Fruit fly (Drosophila melanogaster) whole organism, embryonic: ENCODE data around the gene CG7264.
A peak's percentile ranks its signal among the peaks of the same experiment; 100 is the strongest.

ENCODE experiments used
- Antp ChIP-seq: fragments of 200-800 bp; sonication (Bioruptor generic); optimal IDR thresholded peaks from 3 replicates; lab custom pipeline; 2016; ENCODE audit warnings: missing biosample characterization, missing genetic modification characterization
- BtbVII ChIP-seq: fragments of 200-800 bp; sonication (Bioruptor generic); optimal IDR thresholded peaks from 3 replicates; lab custom pipeline; 2017; ENCODE audit warnings: missing biosample characterization, mild to moderate bottlenecking, missing genetic modification characterization
- CG10565 ChIP-seq: fragments of 200-800 bp; sonication (Bioruptor generic); optimal IDR thresholded peaks from 3 replicates; lab custom pipeline; 2016; ENCODE audit warnings: missing biosample characterization, mild to moderate bottlenecking, missing genetic modification characterization
- CG12299 ChIP-seq: fragments of 200-800 bp; sonication (Bioruptor generic); optimal IDR thresholded peaks from 2 replicates; lab custom pipeline; 2018; ENCODE audit warnings: missing biosample characterization, mild to moderate bottlenecking, missing genetic modification characterization
- CG12659 ChIP-seq: fragments of 200-800 bp; sonication (Bioruptor generic); optimal IDR thresholded peaks from 3 replicates; lab custom pipeline; 2017; ENCODE audit warnings: mild to moderate bottlenecking, missing biosample characterization, missing genetic modification reagents, missing genetic modification characterization
- CG13296 ChIP-seq: fragments of 200-800 bp; sonication (Bioruptor generic); optimal IDR thresholded peaks from 3 replicates; lab custom pipeline; 2018; ENCODE audit warnings: missing biosample characterization, mild to moderate bottlenecking, missing genetic modification characterization
- CG13894 ChIP-seq: fragments of 200-800 bp; sonication (Bioruptor generic); optimal IDR thresholded peaks from 3 replicates; lab custom pipeline; 2018; ENCODE audit warnings: missing biosample characterization, mild to moderate bottlenecking, missing genetic modification characterization, moderate library complexity
- CG14441 ChIP-seq: fragments of 200-800 bp; sonication (Bioruptor generic); IDR thresholded peaks from 2 replicates; pipeline ENCODE4 v1.3.6; 2022; ENCODE audit warnings: missing biosample characterization, missing genetic modification characterization
- CG17612 ChIP-seq: fragments of 200-800 bp; sonication (Bioruptor generic); IDR thresholded peaks from 2 replicates; pipeline ENCODE4 v1.3.6; 2022; ENCODE audit warnings: missing biosample characterization, missing genetic modification characterization
- CG2199 ChIP-seq: fragments of 200-800 bp; sonication (Bioruptor generic); IDR thresholded peaks from 3 replicates; pipeline ENCODE4 v1.3.6; 2022; ENCODE audit warnings: missing biosample characterization, missing genetic modification characterization
- CG31388 ChIP-seq: fragments of 200-800 bp; sonication (Bioruptor generic); optimal IDR thresholded peaks from 2 replicates; lab custom pipeline; 2016; ENCODE audit warnings: missing biosample characterization, missing genetic modification characterization
- CG31441 ChIP-seq: fragments of 200-800 bp; sonication (Bioruptor generic); IDR thresholded peaks from 2 replicates; pipeline ENCODE4 v1.3.6; 2022; ENCODE audit warnings: missing biosample characterization, missing genetic modification characterization
- CG4328 ChIP-seq: fragments of 200-800 bp; sonication (Bioruptor generic); optimal IDR thresholded peaks from 3 replicates; lab custom pipeline; 2017; ENCODE audit warnings: missing biosample characterization, missing genetic modification reagents, missing genetic modification characterization
- CG6254 ChIP-seq: fragments of 200-800 bp; sonication (Bioruptor generic); optimal IDR thresholded peaks from 3 replicates; lab custom pipeline; 2017; ENCODE audit warnings: mild to moderate bottlenecking, missing biosample characterization, missing genetic modification reagents, missing genetic modification characterization
- CG8281 ChIP-seq: fragments of 200-800 bp; sonication (Bioruptor generic); optimal IDR thresholded peaks from 2 replicates; lab custom pipeline; 2018; ENCODE audit warnings: missing biosample characterization, mild to moderate bottlenecking, missing genetic modification characterization, moderate library complexity
- CG8290 ChIP-seq, 3 experiments: fragments of 200-800 bp; sonication (Bioruptor generic); optimal IDR thresholded peaks; 2 replicates each; lab custom pipeline; 2016 to 2019; ENCODE audit warnings: missing biosample characterization in 3 of 3, missing genetic modification characterization in 3 of 3, mild to moderate bottlenecking in 2 of 3, moderate library complexity in 1 of 3
- CG8388 ChIP-seq: fragments of 200-800 bp; sonication (Bioruptor generic); optimal IDR thresholded peaks from 2 replicates; lab custom pipeline; 2019; ENCODE audit warnings: missing biosample characterization, mild to moderate bottlenecking, missing genetic modification characterization, moderate library complexity
- CG8924 ChIP-seq: fragments of 200-800 bp; optimal IDR thresholded peaks from 3 replicates; lab custom pipeline; 2019; ENCODE audit warnings: missing biosample characterization, mild to moderate bottlenecking, missing genetic modification characterization, moderate library complexity
- CG9437 ChIP-seq: fragments of 200-800 bp; sonication (Bioruptor generic); optimal IDR thresholded peaks from 2 replicates; lab custom pipeline; 2018; ENCODE audit warnings: missing biosample characterization, mild to moderate bottlenecking, missing genetic modification characterization
- CG9727 ChIP-seq: fragments of 200-800 bp; sonication (Bioruptor generic); optimal IDR thresholded peaks from 3 replicates; lab custom pipeline; 2017; ENCODE audit warnings: missing biosample characterization, mild to moderate bottlenecking, missing genetic modification characterization
- CTCF ChIP-seq: fragments of 200-800 bp; sonication (Bioruptor generic); optimal IDR thresholded peaks from 2 replicates; lab custom pipeline; 2017; ENCODE audit warnings: missing biosample characterization, mild to moderate bottlenecking, missing genetic modification characterization, moderate library complexity
- Dek ChIP-seq: fragments of 200-800 bp; sonication (Bioruptor generic); optimal IDR thresholded peaks from 3 replicates; lab custom pipeline; 2019; ENCODE audit warnings: missing biosample characterization, mild to moderate bottlenecking, missing genetic modification characterization, moderate library complexity
- H2.0 ChIP-seq: fragments of 200-800 bp; sonication (Bioruptor generic); IDR thresholded peaks from 2 replicates; pipeline ENCODE4 v1.3.6; 2022; ENCODE audit warnings: missing biosample characterization, missing genetic modification characterization
- HHEX ChIP-seq: fragments of 200-800 bp; sonication (Bioruptor generic); optimal IDR thresholded peaks from 3 replicates; lab custom pipeline; 2017; ENCODE audit warnings: missing biosample characterization, mild to moderate bottlenecking, missing genetic modification characterization, missing genetic modification reagents
- MBD-R2 ChIP-seq: fragments of 200-800 bp; sonication (Bioruptor generic); IDR thresholded peaks from 2 replicates; pipeline ENCODE4 v1.3.6; 2022; ENCODE audit warnings: missing biosample characterization, missing genetic modification characterization
- Nf-YC ChIP-seq: fragments of 200-800 bp; optimal IDR thresholded peaks from 3 replicates; lab custom pipeline; 2019; ENCODE audit warnings: missing biosample characterization, mild to moderate bottlenecking, missing genetic modification characterization, moderate library complexity
- Vsx1 ChIP-seq: fragments of 200-800 bp; sonication (Bioruptor generic); optimal IDR thresholded peaks from 2 replicates; lab custom pipeline; 2017; ENCODE audit warnings: missing biosample characterization, mild to moderate bottlenecking, missing genetic modification characterization, missing genetic modification reagents
- az2 ChIP-seq: fragments of 200-800 bp; sonication (Bioruptor generic); optimal IDR thresholded peaks from 3 replicates; lab custom pipeline; 2016; ENCODE audit warnings: missing biosample characterization, missing genetic modification characterization
- croc ChIP-seq: fragments of 200-800 bp; sonication (Bioruptor generic); conservative IDR thresholded peaks from 3 replicates; pipeline ENCODE4 v1.3.6; 2022; ENCODE audit warnings: missing biosample characterization, missing genetic modification characterization
- cwo ChIP-seq: fragments of 200-800 bp; sonication (Bioruptor generic); optimal IDR thresholded peaks from 3 replicates; lab custom pipeline; 2017; ENCODE audit warnings: missing biosample characterization, missing genetic modification characterization, mild to moderate bottlenecking, moderate library complexity, missing genetic modification reagents
- dan ChIP-seq: fragments of 200-800 bp; sonication (Bioruptor generic); IDR thresholded peaks from 2 replicates; pipeline ENCODE4 v1.3.6; 2022; ENCODE audit warnings: missing biosample characterization, missing genetic modification characterization
- dati ChIP-seq: fragments of 200-800 bp; sonication (Bioruptor generic); IDR thresholded peaks from 2 replicates; pipeline ENCODE4 v1.3.6; 2022; ENCODE audit warnings: missing biosample characterization, missing genetic modification characterization
- esg ChIP-seq: fragments of 200-800 bp; sonication (Bioruptor generic); conservative IDR thresholded peaks from 2 replicates; pipeline ENCODE4 v1.3.6; 2022; ENCODE audit warnings: missing biosample characterization, missing genetic modification characterization
- fd102C ChIP-seq: fragments of 200-800 bp; sonication (Bioruptor generic); optimal IDR thresholded peaks from 2 replicates; lab custom pipeline; 2018; ENCODE audit warnings: missing biosample characterization, mild to moderate bottlenecking, missing genetic modification characterization, moderate library complexity
- gce ChIP-seq: fragments of 200-800 bp; sonication (Bioruptor generic); IDR thresholded peaks from 3 replicates; pipeline ENCODE4 v1.3.6; 2022; ENCODE audit warnings: missing biosample characterization, missing genetic modification characterization
- hth ChIP-seq: fragments of >200 bp; optimal IDR thresholded peaks from 2 replicates; lab custom pipeline; 2017; ENCODE audit warnings: inconsistent platforms
- insv ChIP-seq, 2 experiments: fragments of 200-800 bp; sonication (Bioruptor generic); optimal IDR thresholded peaks; 3 replicates each; lab custom pipeline; 2016 to 2018; ENCODE audit warnings: missing biosample characterization in 2 of 2, missing genetic modification characterization in 2 of 2
- jumu ChIP-seq: fragments of 200-800 bp; sonication (Bioruptor generic); optimal IDR thresholded peaks from 3 replicates; lab custom pipeline; 2016; ENCODE audit warnings: missing biosample characterization, missing genetic modification characterization
- ken ChIP-seq: fragments of 200-800 bp; sonication (Bioruptor generic); IDR thresholded peaks from 3 replicates; pipeline ENCODE4 v1.3.6; 2022; ENCODE audit warnings: missing biosample characterization, missing genetic modification characterization
- lilli ChIP-seq: fragments of 200-800 bp; sonication (Bioruptor generic); optimal IDR thresholded peaks from 3 replicates; lab custom pipeline; 2016; ENCODE audit warnings: missing biosample characterization, missing genetic modification characterization
- mirr ChIP-seq: fragments of 200-800 bp; sonication (Bioruptor generic); optimal IDR thresholded peaks from 3 replicates; lab custom pipeline; 2018; ENCODE audit warnings: missing biosample characterization, mild to moderate bottlenecking, missing genetic modification characterization
- nau ChIP-seq: fragments of 200-800 bp; sonication (Bioruptor generic); optimal IDR thresholded peaks from 3 replicates; lab custom pipeline; 2017; ENCODE audit warnings: missing biosample characterization, mild to moderate bottlenecking, missing genetic modification characterization, missing genetic modification reagents
- nerfin-1 ChIP-seq: fragments of 200-800 bp; sonication (Bioruptor generic); optimal IDR thresholded peaks from 3 replicates; lab custom pipeline; 2019; ENCODE audit warnings: missing biosample characterization, mild to moderate bottlenecking, missing genetic modification characterization, moderate library complexity
- p53 ChIP-seq: fragments of 200-800 bp; sonication (Bioruptor generic); optimal IDR thresholded peaks from 2 replicates; lab custom pipeline; 2016; ENCODE audit warnings: missing biosample characterization, missing genetic modification characterization
- schlank ChIP-seq: fragments of 200-800 bp; sonication (Bioruptor generic); optimal IDR thresholded peaks from 2 replicates; lab custom pipeline; 2018; ENCODE audit warnings: missing biosample characterization, mild to moderate bottlenecking, missing genetic modification characterization
- sim ChIP-seq: fragments of 200-800 bp; sonication (Bioruptor generic); IDR thresholded peaks from 2 replicates; pipeline ENCODE4 v1.3.6; 2022; ENCODE audit warnings: missing biosample characterization, missing genetic modification characterization
- sob ChIP-seq: fragments of 200-800 bp; sonication (Bioruptor generic); IDR thresholded peaks from 2 replicates; pipeline ENCODE4 v1.3.6; 2022; ENCODE audit warnings: missing biosample characterization, missing genetic modification characterization
- toy ChIP-seq: fragments of 200-800 bp; sonication (Bioruptor generic); IDR thresholded peaks from 2 replicates; pipeline ENCODE4 v1.3.6; 2022; ENCODE audit warnings: missing biosample characterization, missing genetic modification characterization
- ttk ChIP-seq: fragments of 200-800 bp; sonication (Bioruptor generic); IDR thresholded peaks from 2 replicates; pipeline ENCODE4 v2.1.2; 2022; ENCODE audit warnings: missing biosample characterization, missing genetic modification characterization
- yki ChIP-seq: fragments of >200 bp; optimal IDR thresholded peaks from 3 replicates; lab custom pipeline; 2018

CG7264 gene

dm6 chr3L:11819639-11820456, 9.0 kb upstream of the CG7264 start (continued):
- no peak for TF ChIP-seq CG12659 (GFP tag; lab: Kevin White, UChicago)
- TF ChIP-seq lilli (GFP tag; lab: Kevin White, UChicago), result peak; percentile 53
- TF ChIP-seq nerfin-1 (tag; lab: Kevin White, UChicago), result peak; percentile 45
- TF ChIP-seq fd102C (GFP tag; lab: Kevin White, UChicago), result no peak
- peak; percentile 39 for TF ChIP-seq yki (lab: Kevin White, UChicago)
- no peak for TF ChIP-seq CG8290 (GFP tag; optimal IDR thresholded peaks at IDR 0.05; lab: Kevin White, UChicago)
- no peak for TF ChIP-seq CG8290 (tag; optimal IDR thresholded peaks at IDR 0.05; lab: Kevin White, UChicago)
- TF ChIP-seq az2, result peak; percentile 9
- peak; percentile 86 for TF ChIP-seq cwo (GFP tag; lab: Kevin White, UChicago)
- no peak for TF ChIP-seq schlank (tag; lab: Kevin White, UChicago)
- TF ChIP-seq HHEX (GFP tag; lab: Kevin White, UChicago), result peak; percentile 0
- TF ChIP-seq CG31388, result no peak
- TF ChIP-seq H2.0 (GFP tag; lab: Robert Waterston, UW), result peak; percentile 54; the same call in 1 of the 2 replicates
- TF ChIP-seq jumu, result no peak
- TF ChIP-seq CG14441 (GFP tag; lab: Robert Waterston, UW), result peak; percentile 58; the same call in 1 of the 2 replicates
- TF ChIP-seq gce, result peak; percentile 58; the same call in 1 of the 3 replicates
- TF ChIP-seq MBD-R2 (GFP tag; lab: Robert Waterston, UW), result peak; percentile 40
- TF ChIP-seq sim, result no peak
- TF ChIP-seq ttk, result no peak
- TF ChIP-seq CG13894 (tag; lab: Kevin White, UChicago), result no peak
- TF ChIP-seq dan (GFP tag; lab: Robert Waterston, UW), result no peak
- TF ChIP-seq Antp (GFP tag; lab: Kevin White, UChicago), result peak; percentile 15
- no peak for TF ChIP-seq toy (GFP tag; lab: Robert Waterston, UW)
- no peak for TF ChIP-seq CG4328 (GFP tag; lab: Kevin White, UChicago)
- TF ChIP-seq dati, result no peak
- no peak for TF ChIP-seq p53 (GFP tag; lab: Kevin White, UChicago)
- no peak for TF ChIP-seq croc (GFP tag; lab: Robert Waterston, UW)
- peak; percentile 100 for TF ChIP-seq CG8388 (GFP tag; lab: Kevin White, UChicago)
- TF ChIP-seq sob (GFP tag; lab: Robert Waterston, UW), result peak; percentile 63
- no peak for TF ChIP-seq CG12299 (tag; lab: Kevin White, UChicago)
- TF ChIP-seq CG8281 (tag; lab: Kevin White, UChicago), result no peak
- no peak for TF ChIP-seq hth (lab: Kevin White, UChicago)
- no peak for TF ChIP-seq Nf-YC (tag; lab: Kevin White, UChicago)
- TF ChIP-seq ken (GFP tag; lab: Robert Waterston, UW), result no peak
- no peak for TF ChIP-seq insv (GFP tag; optimal IDR thresholded peaks at IDR 0.05; lab: Kevin White, UChicago)
- TF ChIP-seq CTCF (GFP tag; lab: Kevin White, UChicago), result no peak
- TF ChIP-seq mirr, result peak; percentile 54
- no peak for TF ChIP-seq esg
- peak; percentile 11 for TF ChIP-seq nau
- TF ChIP-seq CG10565 (GFP tag; lab: Kevin White, UChicago), result no peak
- TF ChIP-seq CG31441 (GFP tag; lab: Robert Waterston, UW), result 0 out of 2 replicates have a peak, but pooled peaks have one; percentile 12
- no peak for TF ChIP-seq CG13296 (GFP tag; lab: Kevin White, UChicago)
- no peak for TF ChIP-seq CG6254 (GFP tag; lab: Kevin White, UChicago)
- peak; percentile 86 for TF ChIP-seq BtbVII
- peak; percentile 73 for TF ChIP-seq Vsx1 (GFP tag; lab: Kevin White, UChicago)
- TF ChIP-seq CG9437, result peak; percentile 13
- TF ChIP-seq CG17612, result no peak
- TF ChIP-seq CG9727, result no peak
- peak; percentile 5 for TF ChIP-seq Dek
- TF ChIP-seq CG2199 (GFP tag; lab: Robert Waterston, UW), result peak; percentile 74; the same call in 2 of the 3 replicates
- peak; percentile 35 for TF ChIP-seq CG8924
